Fruit fly (Drosophila melanogaster) whole organism, prepupa: ENCODE data around the gene CG11089.

ENCODE experiments used
- Blimp-1 ChIP-seq: fragments of 200-800 bp; sonication (Bioruptor generic); optimal IDR thresholded peaks from 3 replicates; lab custom pipeline; 2017; ENCODE audit warnings: missing biosample characterization, missing genetic modification characterization, mild to moderate bottlenecking, moderate library complexity, missing genetic modification reagents
- CG10631 ChIP-seq: fragments of 200-800 bp; sonication (Bioruptor generic); optimal IDR thresholded peaks from 2 replicates; lab custom pipeline; 2016; ENCODE audit warnings: missing biosample characterization, missing genetic modification characterization
- CG10669 ChIP-seq: fragments of 200-800 bp; sonication (Bioruptor generic); optimal IDR thresholded peaks from 3 replicates; lab custom pipeline; 2018; ENCODE audit warnings: missing biosample characterization, mild to moderate bottlenecking, missing genetic modification characterization, moderate library complexity
- CG11902 ChIP-seq: fragments of 200-800 bp; sonication (Bioruptor generic); optimal IDR thresholded peaks from 3 replicates; lab custom pipeline; 2016; ENCODE audit warnings: missing biosample characterization, missing genetic modification characterization
- CG15336 ChIP-seq: fragments of 200-800 bp; sonication (Bioruptor generic); IDR thresholded peaks from 2 replicates; pipeline ENCODE4 v1.3.6; 2022; ENCODE audit warnings: missing biosample characterization, missing genetic modification characterization
- CG1621 ChIP-seq: fragments of 200-800 bp; sonication (Bioruptor generic); optimal IDR thresholded peaks from 3 replicates; lab custom pipeline; 2018; ENCODE audit warnings: missing biosample characterization, mild to moderate bottlenecking, missing genetic modification characterization
- CG16779 ChIP-seq: fragments of 200-800 bp; sonication (Bioruptor generic); optimal IDR thresholded peaks from 3 replicates; lab custom pipeline; 2017; ENCODE audit warnings: missing biosample characterization, mild to moderate bottlenecking, missing genetic modification characterization
- CG3032 ChIP-seq: fragments of 200-800 bp; optimal IDR thresholded peaks from 2 replicates; lab custom pipeline; 2019; ENCODE audit warnings: missing biosample characterization, mild to moderate bottlenecking, missing genetic modification characterization, moderate library complexity
- CG31627 ChIP-seq: fragments of 200-800 bp; sonication (Bioruptor generic); optimal IDR thresholded peaks from 3 replicates; lab custom pipeline; 2016; ENCODE audit warnings: missing biosample characterization, missing genetic modification characterization
- CG32006 ChIP-seq: fragments of 200-800 bp; sonication (Bioruptor generic); optimal IDR thresholded peaks from 3 replicates; lab custom pipeline; 2017; ENCODE audit warnings: missing biosample characterization, mild to moderate bottlenecking, missing genetic modification characterization
- CG34406 ChIP-seq: fragments of 200-800 bp; sonication (Bioruptor generic); optimal IDR thresholded peaks from 3 replicates; lab custom pipeline; 2016; ENCODE audit warnings: missing biosample characterization, missing genetic modification characterization
- CG3919 ChIP-seq: fragments of 200-800 bp; sonication (Bioruptor generic); optimal IDR thresholded peaks from 3 replicates; lab custom pipeline; 2016; ENCODE audit warnings: missing biosample characterization, missing genetic modification characterization
- CG4318 ChIP-seq: fragments of 200-800 bp; sonication (Bioruptor generic); optimal IDR thresholded peaks from 3 replicates; lab custom pipeline; 2017; ENCODE audit warnings: missing biosample characterization, mild to moderate bottlenecking, missing genetic modification characterization
- CG6276 ChIP-seq: fragments of 200-800 bp; sonication (Bioruptor generic); optimal IDR thresholded peaks from 2 replicates; lab custom pipeline; 2017; ENCODE audit warnings: missing biosample characterization, mild to moderate bottlenecking, missing genetic modification characterization
- CG6792 ChIP-seq: fragments of 200-800 bp; sonication (Bioruptor generic); optimal IDR thresholded peaks from 3 replicates; lab custom pipeline; 2016; ENCODE audit warnings: missing biosample characterization, missing genetic modification characterization
- CG6808 ChIP-seq: fragments of 200-800 bp; sonication (Bioruptor generic); optimal IDR thresholded peaks from 3 replicates; lab custom pipeline; 2017; ENCODE audit warnings: missing biosample characterization, missing genetic modification characterization, mild to moderate bottlenecking, moderate library complexity, missing genetic modification reagents
- CG6854 ChIP-seq: fragments of 200-800 bp; sonication (Bioruptor generic); optimal IDR thresholded peaks from 2 replicates; lab custom pipeline; 2017; ENCODE audit warnings: missing biosample characterization, mild to moderate bottlenecking, missing genetic modification characterization
- CG8119 ChIP-seq: fragments of 200-800 bp; sonication (Bioruptor generic); IDR thresholded peaks from 3 replicates; pipeline ENCODE4 v1.3.6; 2022; ENCODE audit warnings: missing biosample characterization, missing genetic modification characterization
- CG8319 ChIP-seq: fragments of 200-800 bp; sonication (Bioruptor generic); optimal IDR thresholded peaks from 3 replicates; lab custom pipeline; 2016; ENCODE audit warnings: missing biosample characterization, missing genetic modification characterization
- CG8632 ChIP-seq: fragments of 200-800 bp; sonication (Bioruptor generic); optimal IDR thresholded peaks from 3 replicates; lab custom pipeline; 2016; ENCODE audit warnings: missing biosample characterization, missing genetic modification characterization
- CG9139 ChIP-seq: fragments of 200-800 bp; sonication (Bioruptor generic); optimal IDR thresholded peaks from 3 replicates; lab custom pipeline; 2017; ENCODE audit warnings: missing biosample characterization, mild to moderate bottlenecking, missing genetic modification characterization
- Eip75B ChIP-seq: fragments of 200-800 bp; sonication (Bioruptor generic); optimal IDR thresholded peaks from 3 replicates; lab custom pipeline; 2016; ENCODE audit warnings: missing biosample characterization, missing genetic modification characterization
- Eip78C ChIP-seq: fragments of 200-800 bp; sonication (Bioruptor generic); peaks from one replicate; lab custom pipeline; 2016; ENCODE audit warnings: missing biosample characterization, missing genetic modification characterization
- Ets21C ChIP-seq: fragments of 200-800 bp; sonication (Bioruptor generic); optimal IDR thresholded peaks from 3 replicates; lab custom pipeline; 2016; ENCODE audit warnings: missing biosample characterization, missing genetic modification characterization
- Gug ChIP-seq: fragments of 200-800 bp; sonication (Bioruptor generic); IDR thresholded peaks from 2 replicates; pipeline ENCODE4 v1.3.6; 2022; ENCODE audit warnings: missing biosample characterization, missing genetic modification characterization
- Hr39 ChIP-seq: fragments of 200-800 bp; sonication (Bioruptor generic); optimal IDR thresholded peaks from 2 replicates; lab custom pipeline; 2016; ENCODE audit warnings: missing biosample characterization, missing genetic modification characterization
- Hr4 ChIP-seq: fragments of 200-800 bp; sonication (Bioruptor generic); optimal IDR thresholded peaks from 3 replicates; lab custom pipeline; 2016; ENCODE audit warnings: missing biosample characterization, missing genetic modification characterization
- Lpt ChIP-seq: fragments of 200-800 bp; sonication (Bioruptor generic); optimal IDR thresholded peaks from 3 replicates; lab custom pipeline; 2016; ENCODE audit warnings: missing biosample characterization, missing genetic modification characterization
- Met ChIP-seq: fragments of 200-800 bp; sonication (Bioruptor generic); optimal IDR thresholded peaks from 3 replicates; lab custom pipeline; 2016; ENCODE audit warnings: missing biosample characterization, missing genetic modification characterization
- OdsH ChIP-seq: fragments of 200-800 bp; sonication (Bioruptor generic); optimal IDR thresholded peaks from 3 replicates; lab custom pipeline; 2016; ENCODE audit warnings: missing biosample characterization, missing genetic modification characterization
- Sox15 ChIP-seq: fragments of 200-800 bp; sonication (Bioruptor generic); optimal IDR thresholded peaks from 3 replicates; lab custom pipeline; 2016; ENCODE audit warnings: missing biosample characterization, missing genetic modification characterization
- achi ChIP-seq: fragments of 200-800 bp; sonication (Bioruptor generic); optimal IDR thresholded peaks from 3 replicates; lab custom pipeline; 2016; ENCODE audit warnings: missing biosample characterization, missing genetic modification characterization
- acj6 ChIP-seq: fragments of 200-800 bp; sonication (Bioruptor generic); optimal IDR thresholded peaks from 3 replicates; lab custom pipeline; 2016; ENCODE audit warnings: missing biosample characterization, missing genetic modification characterization
- dac ChIP-seq: fragments of 200-800 bp; sonication (Bioruptor generic); optimal IDR thresholded peaks from 2 replicates; lab custom pipeline; 2017; ENCODE audit warnings: missing biosample characterization, mild to moderate bottlenecking, missing genetic modification characterization
- dsx ChIP-seq: fragments of 200-800 bp; optimal IDR thresholded peaks from 3 replicates; lab custom pipeline; 2019; ENCODE audit warnings: missing biosample characterization, mild to moderate bottlenecking, missing genetic modification characterization, moderate library complexity; ENCODE audit not compliant: poor library complexity, severe bottlenecking
- eg ChIP-seq: fragments of 200-800 bp; sonication (Bioruptor generic); IDR thresholded peaks from 3 replicates; pipeline ENCODE4 v1.3.6; 2022; ENCODE audit warnings: missing biosample characterization, missing genetic modification characterization
- esn ChIP-seq: fragments of 200-800 bp; sonication (Bioruptor generic); optimal IDR thresholded peaks from 2 replicates; lab custom pipeline; 2016; ENCODE audit warnings: missing biosample characterization, mild to moderate bottlenecking, missing genetic modification characterization, moderate library complexity
- fd85E ChIP-seq: fragments of 200-800 bp; sonication (Bioruptor generic); optimal IDR thresholded peaks from 3 replicates; lab custom pipeline; 2016; ENCODE audit warnings: missing biosample characterization, missing genetic modification characterization
- fkh ChIP-seq: fragments of 200-800 bp; sonication (Bioruptor generic); optimal IDR thresholded peaks from 3 replicates; lab custom pipeline; 2017; ENCODE audit warnings: missing biosample characterization, mild to moderate bottlenecking, missing genetic modification characterization, moderate library complexity
- lz ChIP-seq: fragments of 200-800 bp; sonication (Bioruptor generic); optimal IDR thresholded peaks from 3 replicates; lab custom pipeline; 2016; ENCODE audit warnings: missing biosample characterization, missing genetic modification characterization
- net ChIP-seq: fragments of 200-800 bp; sonication (Bioruptor generic); optimal IDR thresholded peaks from 3 replicates; lab custom pipeline; 2016; ENCODE audit warnings: missing biosample characterization, missing genetic modification characterization
- spab ChIP-seq: fragments of 200-800 bp; sonication (Bioruptor generic); optimal IDR thresholded peaks from 2 replicates; lab custom pipeline; 2017; ENCODE audit warnings: missing biosample characterization, mild to moderate bottlenecking, missing genetic modification characterization, missing genetic modification reagents
- ss ChIP-seq, 2 experiments: fragments of 200-800 bp; sonication (Bioruptor generic); optimal IDR thresholded peaks; 2 replicates in 1 of 2; 3 replicates in 1 of 2; lab custom pipeline; 2017 to 2018; ENCODE audit warnings: mild to moderate bottlenecking in 2 of 2, missing biosample characterization in 2 of 2, missing genetic modification characterization in 2 of 2, moderate library complexity in 1 of 2
- svp ChIP-seq: fragments of 200-800 bp; sonication (Bioruptor generic); peaks from one replicate; lab custom pipeline; 2016; ENCODE audit warnings: missing biosample characterization, missing genetic modification characterization
- vri ChIP-seq: fragments of 200-800 bp; sonication (Bioruptor generic); optimal IDR thresholded peaks from 3 replicates; lab custom pipeline; 2016; ENCODE audit warnings: missing biosample characterization, mild to moderate bottlenecking, missing genetic modification characterization

The CG11089 gene

DNA sequence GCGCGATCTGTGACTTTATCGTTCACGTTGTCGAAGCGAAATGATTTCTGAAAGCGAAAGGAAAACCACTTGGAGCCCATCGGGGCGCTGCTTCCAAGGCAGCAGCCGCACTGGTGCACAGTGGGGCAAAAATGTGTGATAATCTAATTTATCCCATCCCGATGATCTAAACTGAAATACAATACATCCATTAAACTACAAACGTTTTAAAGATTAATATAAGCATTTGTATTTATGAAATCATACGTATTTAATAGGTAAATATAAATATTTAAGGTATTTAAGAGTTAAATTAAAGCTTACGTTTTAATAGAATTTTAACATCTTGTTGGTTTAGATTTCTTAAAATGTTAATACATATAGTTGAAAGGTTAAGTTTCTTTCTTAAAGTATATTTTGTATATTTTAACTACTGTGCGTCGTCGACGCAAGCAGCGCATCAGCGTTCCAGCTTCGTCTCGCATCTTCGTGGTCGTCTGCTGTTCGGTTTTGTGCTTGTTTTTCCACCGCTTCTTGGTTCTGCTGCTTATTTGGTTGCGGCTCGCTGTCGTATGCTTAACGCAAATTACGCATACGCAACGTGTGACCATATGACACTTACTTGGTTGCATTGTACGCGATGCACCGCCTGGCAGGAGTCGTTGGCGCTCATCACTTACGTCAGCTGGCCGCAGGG, 29.3 kb downstream of the CG11089 start, which contains the start of gene CG13643 (continued):
- no peak for TF ChIP-seq esn (GFP tag; lab: Kevin White, UChicago)
- TF ChIP-seq spab (GFP tag; lab: Kevin White, UChicago), result no peak
- peak; percentile 55 for TF ChIP-seq OdsH
- no peak for TF ChIP-seq Ets21C
- no peak for TF ChIP-seq Eip75B (GFP tag; lab: Kevin White, UChicago)
- peak; percentile 18 for TF ChIP-seq dac (GFP tag; lab: Kevin White, UChicago)
- TF ChIP-seq Hr39 (GFP tag; lab: Kevin White, UChicago), result no peak
- TF ChIP-seq CG10669 (GFP tag; lab: Kevin White, UChicago), result no peak
- TF ChIP-seq CG6276, result peak; percentile 75
- TF ChIP-seq CG8632, result peak; percentile 66
- TF ChIP-seq CG6792 (GFP tag; lab: Kevin White, UChicago), result peak; percentile 34
- peak; percentile 70 for TF ChIP-seq svp (GFP tag; lab: Kevin White, UChicago)
- TF ChIP-seq CG34406, result peak; percentile 62
- TF ChIP-seq CG11902 (GFP tag; lab: Kevin White, UChicago), result no peak
- no peak for TF ChIP-seq Gug (GFP tag; lab: Robert Waterston, UW)
- peak; percentile 12 for TF ChIP-seq dsx (GFP tag; lab: Kevin White, UChicago)
- TF ChIP-seq lz (GFP tag; lab: Kevin White, UChicago), result no peak
- peak; percentile 82 for TF ChIP-seq CG15336
- no peak for TF ChIP-seq fd85E (GFP tag; lab: Kevin White, UChicago)
- peak; percentile 36 for TF ChIP-seq Lpt (GFP tag; lab: Kevin White, UChicago)
- TF ChIP-seq fkh (GFP tag; lab: Kevin White, UChicago), result no peak
- peak; percentile 17 for TF ChIP-seq CG16779 (tag; lab: Kevin White, UChicago)
- TF ChIP-seq vri (GFP tag; lab: Kevin White, UChicago), result no peak
- peak; percentile 74 for TF ChIP-seq achi
- TF ChIP-seq eg, result peak; percentile 31; the same call in 1 of the 3 replicates
- peak; percentile 54 for TF ChIP-seq Blimp-1 (GFP tag; lab: Kevin White, UChicago)
- TF ChIP-seq Eip78C (GFP tag; lab: Kevin White, UChicago), result peak; percentile 88
- TF ChIP-seq Sox15 (GFP tag; lab: Kevin White, UChicago), result no peak
- peak; percentile 58 for TF ChIP-seq acj6 (GFP tag; lab: Kevin White, UChicago)
- peak; percentile 64 for TF ChIP-seq CG4318 (GFP tag; lab: Kevin White, UChicago)
- TF ChIP-seq CG3919 (GFP tag; lab: Kevin White, UChicago), result peak; percentile 67
- TF ChIP-seq CG6808 (GFP tag; lab: Kevin White, UChicago), result peak; percentile 41
- no peak for TF ChIP-seq CG8319
- peak; percentile 18 for TF ChIP-seq Met
- no peak for TF ChIP-seq CG31627
- no peak for TF ChIP-seq CG6854 (GFP tag; lab: Kevin White, UChicago)
- peak; percentile 35 to 56 for TF ChIP-seq ss (GFP tag; optimal IDR thresholded peaks at IDR 0.05; lab: Kevin White, UChicago)
- TF ChIP-seq CG10631 (GFP tag; lab: Kevin White, UChicago), result peak; percentile 40

DNA sequence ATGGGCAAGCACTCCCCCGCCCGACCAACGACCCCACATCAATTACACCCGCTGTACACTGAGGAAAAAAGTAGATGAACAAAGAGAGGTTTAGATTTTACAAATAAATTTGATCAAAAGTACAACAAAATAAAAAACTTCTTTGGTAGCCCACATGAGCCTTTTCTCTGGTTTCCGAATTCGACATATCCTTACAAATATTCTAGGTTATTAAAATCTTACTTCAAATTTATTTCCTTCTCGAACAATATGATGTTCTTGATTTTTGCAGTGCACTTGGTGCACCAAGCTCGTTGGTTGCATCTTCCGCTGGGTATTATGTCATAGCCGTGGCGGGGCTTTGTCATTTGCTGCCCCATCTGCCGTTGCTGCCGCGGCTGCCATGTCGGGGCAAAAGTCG, 29.8 kb downstream of the CG11089 start:
- TF ChIP-seq Eip78C (GFP tag; lab: Kevin White, UChicago) (peak; percentile 55), lz (GFP tag; lab: Kevin White, UChicago) (no peak), CG3032 (tag; lab: Kevin White, UChicago) (no peak), dac (GFP tag; lab: Kevin White, UChicago) (no peak), CG15336 (peak; percentile 55), fd85E (GFP tag; lab: Kevin White, UChicago) (no peak), fkh (GFP tag; lab: Kevin White, UChicago) (no peak), CG32006 (GFP tag; lab: Kevin White, UChicago) (peak; percentile 17), CG9139 (GFP tag; lab: Kevin White, UChicago) (no peak), CG6276 (peak; percentile 46), CG1621 (no peak), Hr4 (GFP tag; lab: Kevin White, UChicago) (peak; percentile 19), eg (peak; percentile 61; the same call in 2 of the 3 replicates), CG8119 (GFP tag; lab: Robert Waterston, UW) (peak; percentile 52), net (GFP tag; lab: Kevin White, UChicago) (no peak)
- TF ChIP-seq, all 60 proteins: peak for 7
